Fruit fly (Drosophila melanogaster): ENCODE measurements around the gene CG17648.

dm6 chr2L:1723937-1724591, 28.0 kb upstream of the CG17648 start, which contains the start of gene Rim2:
- no peak for TF ChIP-seq CG8478 (optimal IDR thresholded peaks at IDR 0.05)
- TF ChIP-seq CTCF (optimal IDR thresholded peaks at IDR 0.05): peak in 1 of 2 experiments; percentile 2

Data from S2 (cell line).